Worm (Caenorhabditis elegans) whole organism, young adult: ENCODE results near the gene F52G3.5.

Source experiments
- B0261.1 ChIP-seq: sonication (generic microtip); optimal IDR thresholded peaks from 2 replicates; lab custom pipeline; 2016; ENCODE audit warnings: mild to moderate bottlenecking, missing genetic modification characterization, moderate library complexity, missing compliant biosample characterization
- C06A6.2 ChIP-seq: fragments of 200-800 bp; sonication (Bioruptor generic); conservative IDR thresholded peaks from 2 replicates; pipeline ENCODE4 v1.3.6; 2022; ENCODE audit warnings: missing genetic modification characterization, missing compliant biosample characterization
- F10E7.11 ChIP-seq: sonication (generic microtip); optimal IDR thresholded peaks from 2 replicates; lab custom pipeline; 2017; ENCODE audit warnings: mild to moderate bottlenecking, missing genetic modification characterization, moderate library complexity, missing compliant biosample characterization
- F22D6.2 ChIP-seq: sonication (generic microtip); optimal IDR thresholded peaks from 2 replicates; lab custom pipeline; 2016; ENCODE audit warnings: mild to moderate bottlenecking, missing genetic modification characterization, missing compliant biosample characterization
- F49E8.2 ChIP-seq: sonication (generic microtip); optimal IDR thresholded peaks from 3 replicates; lab custom pipeline; 2017; ENCODE audit warnings: missing genetic modification characterization, mild to moderate bottlenecking, missing compliant biosample characterization, antibody characterized with exemption, moderate library complexity; ENCODE audit not compliant: insufficient read depth
- K11D2.4 ChIP-seq: fragments of 200-800 bp; sonication (Bioruptor generic); IDR thresholded peaks from 2 replicates; pipeline ENCODE4 v1.3.6; 2022; ENCODE audit warnings: missing genetic modification reagents, missing genetic modification characterization, missing compliant biosample characterization
- K12H6.12 ChIP-seq: fragments of 200-800 bp; sonication (Bioruptor generic); optimal IDR thresholded peaks from 2 replicates; lab custom pipeline; 2018; ENCODE audit warnings: mild to moderate bottlenecking, missing genetic modification characterization, missing compliant biosample characterization
- Y53G8AR.9 ChIP-seq: fragments of 200-800 bp; sonication (Bioruptor generic); conservative IDR thresholded peaks from 2 replicates; pipeline ENCODE4 v1.3.6; 2022; ENCODE audit warnings: missing genetic modification reagents, missing genetic modification characterization, missing compliant biosample characterization
- Y56A3A.18 ChIP-seq: fragments of 200-800 bp; sonication (Bioruptor generic); IDR thresholded peaks from 2 replicates; pipeline ENCODE4 v1.3.6; 2022; ENCODE audit warnings: missing genetic modification reagents, missing genetic modification characterization, missing compliant biosample characterization
- Y67H2A.10 ChIP-seq: fragments of 200-800 bp; sonication (Bioruptor generic); conservative IDR thresholded peaks from 2 replicates; pipeline ENCODE4 v1.3.6; 2022; ENCODE audit warnings: missing genetic modification reagents, missing genetic modification characterization, missing compliant biosample characterization
- Y79H2A.3 ChIP-seq: fragments of 200-800 bp; sonication (Bioruptor generic); conservative IDR thresholded peaks from 2 replicates; pipeline ENCODE4 v1.3.6; 2022; ENCODE audit warnings: missing genetic modification reagents, missing genetic modification characterization, missing compliant biosample characterization
- Y95B8A.8 ChIP-seq: fragments of 200-800 bp; sonication (Bioruptor generic); IDR thresholded peaks from 2 replicates; pipeline ENCODE4 v1.3.6; 2022; ENCODE audit warnings: missing genetic modification reagents, missing genetic modification characterization, missing compliant biosample characterization
- ZK185.1 ChIP-seq: sonication (generic microtip); optimal IDR thresholded peaks from 2 replicates; lab custom pipeline; 2016; ENCODE audit warnings: mild to moderate bottlenecking, missing genetic modification characterization, missing compliant biosample characterization; ENCODE audit not compliant: poor library complexity, severe bottlenecking
- akir-1 ChIP-seq: fragments of 200-800 bp; sonication (Bioruptor generic); optimal IDR thresholded peaks from 2 replicates; lab custom pipeline; 2018; ENCODE audit warnings: mild to moderate bottlenecking, missing genetic modification characterization, moderate library complexity, missing compliant biosample characterization
- aptf-3 ChIP-seq: fragments of 200-800 bp; sonication (Bioruptor generic); IDR thresholded peaks from 2 replicates; pipeline ENCODE4 v1.3.6; 2022; ENCODE audit warnings: missing genetic modification characterization, missing compliant biosample characterization
- athp-1 ChIP-seq: sonication (generic microtip); optimal IDR thresholded peaks from 2 replicates; lab custom pipeline; 2017; ENCODE audit warnings: mild to moderate bottlenecking, missing genetic modification characterization, missing compliant biosample characterization
- attf-5 ChIP-seq: fragments of 200-800 bp; sonication (Bioruptor generic); optimal IDR thresholded peaks from 2 replicates; lab custom pipeline; 2018; ENCODE audit warnings: mild to moderate bottlenecking, missing genetic modification characterization, missing compliant biosample characterization
- cebp-1 ChIP-seq, 2 experiments: fragments of 200-800 bp in 1 of 2; sonication (Bioruptor generic) in 1 of 2; sonication (generic microtip) in 1 of 2; IDR thresholded peaks in 1 of 2; optimal IDR thresholded peaks in 1 of 2; 2 replicates each; pipeline versions ENCODE4 v1.3.6 to Lab custom; 2017 to 2022; ENCODE audit warnings: missing compliant biosample characterization in 2 of 2, missing genetic modification characterization in 2 of 2, mild to moderate bottlenecking in 1 of 2, missing genetic modification reagents in 1 of 2, moderate library complexity in 1 of 2
- ceh-40 ChIP-seq: fragments of 200-800 bp; sonication (Bioruptor generic); IDR thresholded peaks from 2 replicates; pipeline ENCODE4 v1.3.6; 2022; ENCODE audit warnings: missing genetic modification characterization, missing compliant biosample characterization
- chd-7 ChIP-seq: sonication (generic microtip); optimal IDR thresholded peaks from 2 replicates; lab custom pipeline; 2016; ENCODE audit warnings: mild to moderate bottlenecking, missing genetic modification characterization, moderate library complexity, missing compliant biosample characterization
- die-1 ChIP-seq: sonication (generic microtip); optimal IDR thresholded peaks from 2 replicates; lab custom pipeline; 2016; ENCODE audit warnings: missing genotype, mild to moderate bottlenecking, missing genetic modification characterization, missing compliant biosample characterization
- dox-1 ChIP-seq: fragments of 200-800 bp; sonication (Bioruptor generic); IDR thresholded peaks from 2 replicates; pipeline ENCODE4 v1.3.6; 2022; ENCODE audit warnings: missing genetic modification reagents, missing genetic modification characterization, missing compliant biosample characterization
- ets-4 ChIP-seq: fragments of 200-800 bp; sonication (Bioruptor generic); optimal IDR thresholded peaks from 2 replicates; lab custom pipeline; 2018; ENCODE audit warnings: mild to moderate bottlenecking, missing genetic modification characterization, missing compliant biosample characterization
- fkh-3 ChIP-seq: sonication (generic microtip); optimal IDR thresholded peaks from 2 replicates; lab custom pipeline; 2016; ENCODE audit warnings: mild to moderate bottlenecking, missing genetic modification characterization, missing compliant biosample characterization
- hmg-20 ChIP-seq: fragments of 200-800 bp; sonication (Bioruptor generic); IDR thresholded peaks from 2 replicates; pipeline ENCODE4 v1.3.6; 2022; ENCODE audit warnings: missing genetic modification reagents, missing genetic modification characterization, missing compliant biosample characterization
- let-526 ChIP-seq: fragments of 200-800 bp; sonication (Bioruptor generic); IDR thresholded peaks from 2 replicates; pipeline ENCODE4 v1.3.6; 2022; ENCODE audit warnings: missing genetic modification reagents, missing genetic modification characterization, missing compliant biosample characterization
- lin-26 ChIP-seq: fragments of 200-800 bp; sonication (Bioruptor generic); IDR thresholded peaks from 2 replicates; pipeline ENCODE4 v1.3.6; 2022; ENCODE audit warnings: missing genetic modification reagents, missing genetic modification characterization, missing compliant biosample characterization
- lin-54 ChIP-seq: fragments of 200-800 bp; sonication (Bioruptor generic); optimal IDR thresholded peaks from 2 replicates; lab custom pipeline; 2018; ENCODE audit warnings: mild to moderate bottlenecking, missing genetic modification characterization, missing compliant biosample characterization
- lsl-1 ChIP-seq: fragments of 200-800 bp; sonication (Bioruptor generic); optimal IDR thresholded peaks from 2 replicates; lab custom pipeline; 2018; ENCODE audit warnings: mild to moderate bottlenecking, missing genetic modification characterization, moderate library complexity, missing compliant biosample characterization
- madf-10 ChIP-seq: sonication (generic microtip); optimal IDR thresholded peaks from 2 replicates; lab custom pipeline; 2016; ENCODE audit warnings: mild to moderate bottlenecking, missing genetic modification characterization, missing compliant biosample characterization
- madf-3 ChIP-seq: fragments of 200-800 bp; sonication (Bioruptor generic); IDR thresholded peaks from 2 replicates; pipeline ENCODE4 v1.3.6; 2022; ENCODE audit warnings: missing genetic modification reagents, missing genetic modification characterization, missing compliant biosample characterization
- madf-6 ChIP-seq: fragments of 200-800 bp; sonication (Bioruptor generic); IDR thresholded peaks from 2 replicates; pipeline ENCODE4 v1.3.6; 2022; ENCODE audit warnings: missing genetic modification reagents, missing genetic modification characterization, missing compliant biosample characterization
- madf-8 ChIP-seq: fragments of 200-800 bp; sonication (Bioruptor generic); conservative IDR thresholded peaks from 2 replicates; pipeline ENCODE4 v1.3.6; 2022; ENCODE audit warnings: missing genetic modification reagents, missing genetic modification characterization, missing compliant biosample characterization
- mel-28 ChIP-seq: sonication (generic microtip); optimal IDR thresholded peaks from 2 replicates; lab custom pipeline; 2016; ENCODE audit warnings: borderline replicate concordance, mild to moderate bottlenecking, missing genetic modification characterization, missing compliant biosample characterization
- nfyb-1 ChIP-seq: fragments of 200-800 bp; sonication (Bioruptor generic); IDR thresholded peaks from 2 replicates; pipeline ENCODE4 v1.3.6; 2022; ENCODE audit warnings: missing genetic modification reagents, missing genetic modification characterization, missing compliant biosample characterization
- nhr-179 ChIP-seq: sonication (generic microtip); optimal IDR thresholded peaks from 2 replicates; lab custom pipeline; 2016; ENCODE audit warnings: mild to moderate bottlenecking, missing genetic modification characterization, missing compliant biosample characterization
- pbrm-1 ChIP-seq: fragments of 200-800 bp; sonication (Bioruptor generic); IDR thresholded peaks from 2 replicates; pipeline ENCODE4 v1.3.6; 2022; ENCODE audit warnings: missing genetic modification reagents, missing genetic modification characterization, missing compliant biosample characterization
- rec-8 ChIP-seq, 2 experiments: sonication (generic microtip); optimal IDR thresholded peaks; 2 replicates each; lab custom pipeline; 2016; ENCODE audit warnings: mild to moderate bottlenecking in 2 of 2, missing genetic modification characterization in 2 of 2, missing genetic modification reagents in 2 of 2, missing genotype in 2 of 2, missing biosample characterization in 1 of 2, missing compliant biosample characterization in 1 of 2, moderate library complexity in 1 of 2
- snpc-3.4 ChIP-seq: sonication (generic microtip); optimal IDR thresholded peaks from 2 replicates; lab custom pipeline; 2017; ENCODE audit warnings: missing genetic modification characterization, mild to moderate bottlenecking, missing compliant biosample characterization, antibody characterized with exemption, moderate library complexity, missing genotype, missing genetic modification reagents
- somi-1 ChIP-seq: fragments of 200-800 bp; sonication (Bioruptor generic); optimal IDR thresholded peaks from 2 replicates; lab custom pipeline; 2018; ENCODE audit warnings: mild to moderate bottlenecking, missing genetic modification characterization, missing compliant biosample characterization
- tbx-9 ChIP-seq: sonication (generic microtip); optimal IDR thresholded peaks from 2 replicates; lab custom pipeline; 2016; ENCODE audit warnings: borderline replicate concordance, missing genetic modification characterization, inconsistent platforms, missing compliant biosample characterization
- zim-3 ChIP-seq: sonication (generic microtip); optimal IDR thresholded peaks from 2 replicates; lab custom pipeline; 2017; ENCODE audit warnings: mild to moderate bottlenecking, missing genetic modification characterization, moderate library complexity, missing compliant biosample characterization
- ztf-18 ChIP-seq: sonication (generic microtip); optimal IDR thresholded peaks from 2 replicates; lab custom pipeline; 2016; ENCODE audit warnings: missing genotype, mild to moderate bottlenecking, missing genetic modification characterization, missing compliant biosample characterization
- ztf-25 ChIP-seq: fragments of 200-800 bp; sonication (Bioruptor generic); IDR thresholded peaks from 2 replicates; pipeline ENCODE4 v1.3.6; 2022; ENCODE audit warnings: missing genetic modification reagents, missing genetic modification characterization, missing compliant biosample characterization
- ztf-28 ChIP-seq: fragments of 200-800 bp; sonication (Bioruptor generic); IDR thresholded peaks from 2 replicates; pipeline ENCODE4 v1.3.6; 2022; ENCODE audit warnings: missing genetic modification reagents, missing genetic modification characterization, missing compliant biosample characterization
- ztf-3 ChIP-seq: fragments of 200-800 bp; sonication (Bioruptor generic); optimal IDR thresholded peaks from 2 replicates; lab custom pipeline; 2018; ENCODE audit warnings: mild to moderate bottlenecking, missing genetic modification characterization, missing compliant biosample characterization
- ztf-6 ChIP-seq: fragments of 200-800 bp; sonication (Bioruptor generic); IDR thresholded peaks from 2 replicates; pipeline ENCODE4 v1.3.6; 2022; ENCODE audit warnings: missing genetic modification reagents, missing genetic modification characterization, missing compliant biosample characterization

Gene F52G3.5

DNA sequence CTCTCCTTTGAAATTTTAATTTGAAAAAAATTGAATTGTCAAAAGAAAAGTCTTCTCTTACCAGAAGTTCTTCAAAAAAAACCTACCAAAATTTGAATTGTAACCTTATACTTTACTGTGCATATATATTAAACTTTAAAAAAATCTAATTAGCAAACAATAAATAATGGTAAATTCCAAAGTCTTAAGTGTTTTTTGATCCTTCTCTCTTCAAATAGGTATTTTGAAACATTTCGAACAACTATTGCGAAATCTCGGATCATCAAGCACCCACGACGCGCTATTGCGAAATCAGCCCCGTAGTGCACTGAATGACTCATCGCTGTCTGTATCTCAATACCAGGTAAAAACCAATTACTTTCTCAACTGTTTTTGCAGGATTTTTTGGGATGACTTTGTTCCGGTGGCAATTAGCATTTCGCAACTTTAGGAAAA lies 45.3 kb downstream of the F52G3.5 start:
- TF ChIP-seq somi-1 (GFP tag; lab: Kevin White, UChicago) (peak; percentile 2), lin-26 (peak; percentile 74), attf-5 (GFP tag; lab: Kevin White, UChicago) (peak; percentile 65), lin-54 (GFP tag; lab: Kevin White, UChicago) (peak; percentile 62), cebp-1 (GFP tag; IDR thresholded peaks at IDR 0.05; lab: Robert Waterston, UW) (peak; percentile 100), cebp-1 (tag; optimal IDR thresholded peaks at IDR 0.05; lab: Kevin White, UChicago) (peak; percentile 100), B0261.1 (tag; lab: Kevin White, UChicago) (no peak), ztf-28 (peak; percentile 80; the same call in 1 of the 2 replicates), ZK185.1 (tag; lab: Kevin White, UChicago) (peak; percentile 0), madf-8 (no peak), Y56A3A.18 (GFP tag; lab: Robert Waterston, UW) (peak; percentile 57), C06A6.2 (GFP tag; lab: Robert Waterston, UW) (peak; percentile 70), let-526 (GFP tag; lab: Robert Waterston, UW) (peak; percentile 80; the same call in 1 of the 2 replicates), dox-1 (peak; percentile 79), madf-3 (GFP tag; lab: Robert Waterston, UW) (peak; percentile 90), K12H6.12 (peak; percentile 64), ets-4 (GFP tag; lab: Kevin White, UChicago) (peak; percentile 85), zim-3 (tag; lab: Kevin White, UChicago) (peak; percentile 91), fkh-3 (tag; lab: Kevin White, UChicago) (peak; percentile 78), akir-1 (no peak), chd-7 (peak; percentile 95), pbrm-1 (GFP tag; lab: Robert Waterston, UW) (peak; percentile 86), Y53G8AR.9 (GFP tag; lab: Robert Waterston, UW) (peak; percentile 91), tbx-9 (tag; lab: Kevin White, UChicago) (no peak), ztf-3 (GFP tag; lab: Kevin White, UChicago) (peak; percentile 9), nhr-179 (tag; lab: Kevin White, UChicago) (no peak), madf-10 (tag; lab: Kevin White, UChicago) (peak; percentile 1), nfyb-1 (GFP tag; lab: Robert Waterston, UW) (peak; percentile 92), aptf-3 (peak; percentile 88), F10E7.11 (tag; lab: Kevin White, UChicago) (peak; percentile 10), Y67H2A.10 (GFP tag; lab: Robert Waterston, UW) (peak; percentile 78), mel-28 (tag; lab: Kevin White, UChicago) (no peak), die-1 (peak; percentile 27), Y79H2A.3 (GFP tag; lab: Robert Waterston, UW) (peak; percentile 68), ztf-25 (0 out of 2 replicates have a peak, but pooled peaks have one; percentile 54), Y95B8A.8 (GFP tag; lab: Robert Waterston, UW) (peak; percentile 65), ceh-40 (GFP tag; lab: Robert Waterston, UW) (peak; percentile 82), rec-8 (tag; optimal IDR thresholded peaks at IDR 0.05; lab: Kevin White, UChicago) (no peak), athp-1 (tag; lab: Kevin White, UChicago) (peak; percentile 74), ztf-6 (GFP tag; lab: Robert Waterston, UW) (peak; percentile 23; the same call in 1 of the 2 replicates), lsl-1 (peak; percentile 39), snpc-3.4 (tag; lab: Kevin White, UChicago) (no peak), F49E8.2 (tag; lab: Kevin White, UChicago) (no peak), hmg-20 (no peak), madf-6 (peak; percentile 54; the same call in 1 of the 2 replicates), K11D2.4 (peak; percentile 80), F22D6.2 (tag; lab: Kevin White, UChicago) (no peak), ztf-18 (tag; lab: Kevin White, UChicago) (no peak)
